Worm (Caenorhabditis elegans) whole organism, L3 larva: ENCODE data around the gene Y38H6C.24.
"Not testable (repeated sequence)": the region's sequence is repeated elsewhere in the genome, so short reads cannot be mapped to it uniquely, and the experiment has no call there.

ENCODE experiments used
- R02D3.7 ChIP-seq: fragments of 150-350 bp; optimal IDR thresholded peaks from 2 replicates; lab custom pipeline; 2014; ENCODE audit warnings: missing biosample characterization, missing genetic modification characterization
- ZK546.5 ChIP-seq: sonication (generic microtip); optimal IDR thresholded peaks from 2 replicates; lab custom pipeline; 2017; ENCODE audit warnings: missing biosample characterization, missing genetic modification characterization
- aly-2 ChIP-seq: fragments of 150-350 bp; optimal IDR thresholded peaks from 2 replicates; lab custom pipeline; 2014; ENCODE audit warnings: missing biosample characterization, missing genetic modification characterization
- elt-2 ChIP-seq: sonication (generic microtip); optimal IDR thresholded peaks from 2 replicates; lab custom pipeline; 2016; ENCODE audit warnings: missing genetic modification reagents, mild to moderate bottlenecking, missing genetic modification characterization, missing compliant biosample characterization
- elt-3 ChIP-seq, 3 experiments: fragments of 150-350 bp in 1 of 3; sonication (generic microtip) in 2 of 3; optimal IDR thresholded peaks; 2 replicates in 2 of 3; 4 replicates in 1 of 3; lab custom pipeline; 2014 to 2017; ENCODE audit warnings: missing biosample characterization in 3 of 3, missing genetic modification characterization in 3 of 3
- fkh-10 ChIP-seq: sonication (generic microtip); optimal IDR thresholded peaks from 2 replicates; lab custom pipeline; 2017; ENCODE audit warnings: missing biosample characterization, missing genetic modification reagents, missing genetic modification characterization
- lin-39 ChIP-seq: fragments of 150-350 bp; optimal IDR thresholded peaks from 2 replicates; lab custom pipeline; 2018; ENCODE audit warnings: missing biosample characterization, missing genetic modification reagents, missing genetic modification characterization
- nhr-11 ChIP-seq: fragments of 150-350 bp; optimal IDR thresholded peaks from 2 replicates; lab custom pipeline; 2014; ENCODE audit warnings: missing biosample characterization, missing genetic modification characterization
- nhr-23 ChIP-seq: fragments of 150-350 bp; optimal IDR thresholded peaks from 2 replicates; lab custom pipeline; 2014; ENCODE audit warnings: missing biosample characterization, missing genetic modification reagents, missing genetic modification characterization
- skn-1 ChIP-seq: fragments of 150-350 bp; optimal IDR thresholded peaks from 2 replicates; lab custom pipeline; 2014; ENCODE audit warnings: missing biosample characterization, missing genetic modification characterization
- zag-1 ChIP-seq: fragments of 150-350 bp; optimal IDR thresholded peaks from 2 replicates; lab custom pipeline; 2014; ENCODE audit warnings: missing biosample characterization, missing genetic modification characterization

DNA sequence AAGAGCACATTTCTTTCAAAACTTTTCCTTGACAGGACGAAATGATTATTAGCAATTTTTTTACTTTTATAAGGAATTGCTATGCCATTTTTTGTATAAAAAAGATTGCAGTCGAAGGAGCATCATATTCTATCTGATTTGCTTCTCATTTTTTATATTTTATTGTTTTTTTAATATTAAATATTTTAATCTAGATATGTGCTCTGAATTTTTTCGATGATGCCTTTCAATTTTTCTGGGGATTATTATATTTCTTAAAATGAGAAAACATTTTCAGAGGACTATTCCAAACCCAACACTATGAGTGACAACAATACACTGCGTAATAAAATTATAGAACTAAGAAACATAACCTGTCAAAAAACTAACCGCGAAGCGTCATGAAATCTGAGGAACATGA, 42.8 kb downstream of the Y38H6C.24 start, which contains the start of gene F26F2.4:
- not testable (repeated sequence) for TF ChIP-seq elt-2 (tag; lab: Kevin White, UChicago); fkh-10 (GFP tag; lab: Kevin White, UChicago); zag-1; R02D3.7; elt-3 (tag; optimal IDR thresholded peaks at IDR 0.05; lab: Kevin White, UChicago); ZK546.5 (tag; lab: Kevin White, UChicago); aly-2 (tag; lab: Kevin White, UChicago); lin-39 (tag; lab: Kevin White, UChicago); skn-1 (tag; lab: Kevin White, UChicago); nhr-11 (tag; lab: Kevin White, UChicago); nhr-23 (tag; lab: Kevin White, UChicago)
